Worm (Caenorhabditis elegans): ENCODE data around the gene hlh-3.

Gene hlh-3

DNA sequence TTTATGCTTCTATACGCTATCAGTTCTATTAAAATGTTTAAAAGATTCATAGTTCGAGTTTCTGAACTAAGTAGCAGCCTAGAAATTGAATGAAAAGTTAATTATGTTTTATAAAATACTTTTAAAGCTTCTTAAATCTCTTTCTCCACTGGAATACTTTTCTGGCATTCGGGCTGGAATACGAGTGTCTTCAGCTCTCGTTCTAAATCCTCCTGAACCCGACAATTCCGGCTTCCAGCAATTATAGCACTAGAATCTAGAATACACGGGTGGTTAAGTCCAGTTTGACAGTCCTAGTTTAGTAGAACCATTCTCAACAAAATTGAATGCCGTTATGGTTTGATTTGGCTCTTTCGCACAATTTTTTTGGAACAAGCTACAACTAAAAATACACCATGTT lies 45.9 kb downstream of the hlh-3 start:
- TF ChIP-seq tab-1 (GFP tag; IDR thresholded peaks at IDR 0.05) (no peak), klf-2 (GFP tag; conservative IDR thresholded peaks at IDR 0.05) (no peak), T22C8.4 (GFP tag; IDR thresholded peaks at IDR 0.05) (no peak), cog-1 (tag; optimal IDR thresholded peaks at IDR 0.05) (no peak), ref-1 (GFP tag; conservative IDR thresholded peaks at IDR 0.05) (no peak), ztf-29 (GFP tag; IDR thresholded peaks at IDR 0.05) (no peak), ztf-23 (GFP tag; IDR thresholded peaks at IDR 0.05) (no peak), med-1 (GFP tag; optimal IDR thresholded peaks at IDR 0.05; ENCODE audit: insufficient read depth) (no peak), flt-1 (GFP tag; IDR thresholded peaks at IDR 0.05) (no peak)

ce11 chrII:9135878-9136277 lies 49.5 kb downstream of the hlh-3 start, which contains the start of gene nlp-78:
Gene nlp-78, plus strand, starts transcription at chrII:9136178.
- TF ChIP-seq klf-2 (GFP tag; conservative IDR thresholded peaks at IDR 0.05) (no peak), T22C8.4 (GFP tag; IDR thresholded peaks at IDR 0.05) (no peak), cog-1 (tag; optimal IDR thresholded peaks at IDR 0.05) (no peak), ref-1 (GFP tag; conservative IDR thresholded peaks at IDR 0.05) (no peak), flt-1 (GFP tag; IDR thresholded peaks at IDR 0.05) (no peak), ztf-23 (GFP tag; IDR thresholded peaks at IDR 0.05) (no peak)
